Worm (Caenorhabditis elegans) whole organism, young adult: ENCODE measurements around the gene R04E5.7.

Experiments
- B0336.3 ChIP-seq: fragments of 200-800 bp; sonication (Bioruptor generic); IDR thresholded peaks from 2 replicates; pipeline ENCODE4 v1.3.6; 2022; ENCODE audit warnings: missing genetic modification characterization, missing compliant biosample characterization
- C06A6.2 ChIP-seq: fragments of 200-800 bp; sonication (Bioruptor generic); conservative IDR thresholded peaks from 2 replicates; pipeline ENCODE4 v1.3.6; 2022; ENCODE audit warnings: missing genetic modification characterization, missing compliant biosample characterization
- C17E4.6 ChIP-seq: fragments of 200-800 bp; sonication (Bioruptor generic); IDR thresholded peaks from 2 replicates; pipeline ENCODE4 v1.3.6; 2022; ENCODE audit warnings: missing genetic modification reagents, missing genetic modification characterization, missing compliant biosample characterization
- F22D6.2 ChIP-seq: sonication (generic microtip); optimal IDR thresholded peaks from 2 replicates; lab custom pipeline; 2016; ENCODE audit warnings: mild to moderate bottlenecking, missing genetic modification characterization, missing compliant biosample characterization
- F23B12.7 ChIP-seq: sonication (generic microtip); optimal IDR thresholded peaks from 2 replicates; lab custom pipeline; 2017; ENCODE audit warnings: missing genetic modification characterization, mild to moderate bottlenecking, missing compliant biosample characterization, antibody characterized with exemption, moderate library complexity; ENCODE audit not compliant: insufficient read depth
- F33H1.4 ChIP-seq: fragments of 200-800 bp; sonication (Bioruptor generic); IDR thresholded peaks from 2 replicates; pipeline ENCODE4 v1.3.6; 2022; ENCODE audit warnings: missing genetic modification reagents, missing genetic modification characterization, missing compliant biosample characterization
- F39B2.1 ChIP-seq: fragments of 200-800 bp; sonication (Bioruptor generic); IDR thresholded peaks from 2 replicates; pipeline ENCODE4 v1.3.6; 2022; ENCODE audit warnings: missing genetic modification reagents, missing genetic modification characterization, missing compliant biosample characterization
- F52B5.7 ChIP-seq: sonication (generic microtip); optimal IDR thresholded peaks from 2 replicates; lab custom pipeline; 2016; ENCODE audit warnings: mild to moderate bottlenecking, missing genetic modification characterization, missing compliant biosample characterization
- F57C9.4 ChIP-seq: sonication (generic microtip); optimal IDR thresholded peaks from 2 replicates; lab custom pipeline; 2017; ENCODE audit warnings: mild to moderate bottlenecking, missing genetic modification characterization, missing compliant biosample characterization
- K11D2.4 ChIP-seq: fragments of 200-800 bp; sonication (Bioruptor generic); IDR thresholded peaks from 2 replicates; pipeline ENCODE4 v1.3.6; 2022; ENCODE audit warnings: missing genetic modification reagents, missing genetic modification characterization, missing compliant biosample characterization
- T26A5.8 ChIP-seq: sonication (generic microtip); optimal IDR thresholded peaks from 2 replicates; lab custom pipeline; 2016; ENCODE audit warnings: missing genetic modification characterization, missing compliant biosample characterization
- Y56A3A.18 ChIP-seq: fragments of 200-800 bp; sonication (Bioruptor generic); IDR thresholded peaks from 2 replicates; pipeline ENCODE4 v1.3.6; 2022; ENCODE audit warnings: missing genetic modification reagents, missing genetic modification characterization, missing compliant biosample characterization
- Y67H2A.10 ChIP-seq: fragments of 200-800 bp; sonication (Bioruptor generic); conservative IDR thresholded peaks from 2 replicates; pipeline ENCODE4 v1.3.6; 2022; ENCODE audit warnings: missing genetic modification reagents, missing genetic modification characterization, missing compliant biosample characterization
- ZK185.1 ChIP-seq: sonication (generic microtip); optimal IDR thresholded peaks from 2 replicates; lab custom pipeline; 2016; ENCODE audit warnings: mild to moderate bottlenecking, missing genetic modification characterization, missing compliant biosample characterization; ENCODE audit not compliant: poor library complexity, severe bottlenecking
- akir-1 ChIP-seq: fragments of 200-800 bp; sonication (Bioruptor generic); optimal IDR thresholded peaks from 2 replicates; lab custom pipeline; 2018; ENCODE audit warnings: mild to moderate bottlenecking, missing genetic modification characterization, moderate library complexity, missing compliant biosample characterization
- attf-3 ChIP-seq: fragments of 200-800 bp; sonication (Bioruptor generic); conservative IDR thresholded peaks from 2 replicates; pipeline ENCODE4 v1.3.6; 2022; ENCODE audit warnings: missing genetic modification reagents, missing genetic modification characterization, missing compliant biosample characterization
- attf-6 ChIP-seq: fragments of 200-800 bp; sonication (Bioruptor generic); IDR thresholded peaks from 2 replicates; pipeline ENCODE4 v1.3.6; 2022; ENCODE audit warnings: missing genetic modification reagents, missing genetic modification characterization, missing compliant biosample characterization
- ceh-27 ChIP-seq: fragments of 200-800 bp; sonication (Bioruptor generic); optimal IDR thresholded peaks from 2 replicates; lab custom pipeline; 2018; ENCODE audit warnings: mild to moderate bottlenecking, missing genetic modification characterization, moderate library complexity, missing compliant biosample characterization
- ceh-91 ChIP-seq: fragments of 200-800 bp; sonication (Bioruptor generic); IDR thresholded peaks from 2 replicates; pipeline ENCODE4 v1.3.6; 2022; ENCODE audit warnings: missing genetic modification reagents, missing genetic modification characterization, missing compliant biosample characterization
- chd-7 ChIP-seq: sonication (generic microtip); optimal IDR thresholded peaks from 2 replicates; lab custom pipeline; 2016; ENCODE audit warnings: mild to moderate bottlenecking, missing genetic modification characterization, moderate library complexity, missing compliant biosample characterization
- dpff-1 ChIP-seq: sonication (generic microtip); optimal IDR thresholded peaks from 2 replicates; lab custom pipeline; 2017; ENCODE audit warnings: mild to moderate bottlenecking, missing genetic modification characterization, missing compliant biosample characterization
- dpl-1 ChIP-seq: fragments of 150-350 bp; optimal IDR thresholded peaks from 2 replicates; lab custom pipeline; 2014; ENCODE audit warnings: missing biosample characterization, missing genetic modification reagents, missing genetic modification characterization
- egrh-3 ChIP-seq: fragments of 200-800 bp; sonication (Bioruptor generic); IDR thresholded peaks from 2 replicates; pipeline ENCODE4 v1.3.6; 2022; ENCODE audit warnings: missing genetic modification reagents, missing genetic modification characterization, missing compliant biosample characterization
- gei-17 ChIP-seq: fragments of 200-800 bp; sonication (Bioruptor generic); optimal IDR thresholded peaks from 2 replicates; lab custom pipeline; 2018; ENCODE audit warnings: mild to moderate bottlenecking, missing genetic modification characterization, missing compliant biosample characterization
- him-1 ChIP-seq: sonication (generic microtip); optimal IDR thresholded peaks from 2 replicates; lab custom pipeline; 2016; ENCODE audit warnings: missing genotype, missing genetic modification reagents, missing genetic modification characterization, missing compliant biosample characterization
- hlh-12 ChIP-seq: sonication (generic microtip); optimal IDR thresholded peaks from 2 replicates; lab custom pipeline; 2016; ENCODE audit warnings: missing genetic modification characterization, missing compliant biosample characterization
- hmg-1.2 ChIP-seq: fragments of 200-800 bp; sonication (Bioruptor generic); IDR thresholded peaks from 2 replicates; pipeline ENCODE4 v1.3.6; 2022; ENCODE audit warnings: missing genetic modification reagents, missing genetic modification characterization, missing compliant biosample characterization
- hmg-20 ChIP-seq: fragments of 200-800 bp; sonication (Bioruptor generic); IDR thresholded peaks from 2 replicates; pipeline ENCODE4 v1.3.6; 2022; ENCODE audit warnings: missing genetic modification reagents, missing genetic modification characterization, missing compliant biosample characterization
- let-526 ChIP-seq: fragments of 200-800 bp; sonication (Bioruptor generic); IDR thresholded peaks from 2 replicates; pipeline ENCODE4 v1.3.6; 2022; ENCODE audit warnings: missing genetic modification reagents, missing genetic modification characterization, missing compliant biosample characterization
- lin-54 ChIP-seq: fragments of 200-800 bp; sonication (Bioruptor generic); optimal IDR thresholded peaks from 2 replicates; lab custom pipeline; 2018; ENCODE audit warnings: mild to moderate bottlenecking, missing genetic modification characterization, missing compliant biosample characterization
- lsy-27 ChIP-seq: sonication (generic microtip); optimal IDR thresholded peaks from 2 replicates; lab custom pipeline; 2017; ENCODE audit warnings: missing genetic modification characterization, mild to moderate bottlenecking, missing compliant biosample characterization, antibody characterized with exemption, missing genotype, borderline replicate concordance; ENCODE audit not compliant: insufficient read depth
- madf-10 ChIP-seq: sonication (generic microtip); optimal IDR thresholded peaks from 2 replicates; lab custom pipeline; 2016; ENCODE audit warnings: mild to moderate bottlenecking, missing genetic modification characterization, missing compliant biosample characterization
- madf-6 ChIP-seq: fragments of 200-800 bp; sonication (Bioruptor generic); IDR thresholded peaks from 2 replicates; pipeline ENCODE4 v1.3.6; 2022; ENCODE audit warnings: missing genetic modification reagents, missing genetic modification characterization, missing compliant biosample characterization
- mcd-1 ChIP-seq: fragments of 200-800 bp; sonication (Bioruptor generic); IDR thresholded peaks from 2 replicates; pipeline ENCODE4 v1.3.6; 2022; ENCODE audit warnings: missing genetic modification reagents, missing genetic modification characterization, missing compliant biosample characterization
- mel-28 ChIP-seq: sonication (generic microtip); optimal IDR thresholded peaks from 2 replicates; lab custom pipeline; 2016; ENCODE audit warnings: borderline replicate concordance, mild to moderate bottlenecking, missing genetic modification characterization, missing compliant biosample characterization
- mes-4 ChIP-seq: sonication (generic microtip); optimal IDR thresholded peaks from 2 replicates; lab custom pipeline; 2016; ENCODE audit warnings: missing genotype, missing genetic modification characterization, missing compliant biosample characterization
- mxl-1 ChIP-seq: sonication (generic microtip); optimal IDR thresholded peaks from 2 replicates; lab custom pipeline; 2016; ENCODE audit warnings: missing genetic modification characterization, missing compliant biosample characterization
- nfya-2 ChIP-seq: fragments of 200-800 bp; sonication (Bioruptor generic); IDR thresholded peaks from 2 replicates; pipeline ENCODE4 v1.3.6; 2022; ENCODE audit warnings: missing genetic modification reagents, missing genetic modification characterization, missing compliant biosample characterization
- nhr-120 ChIP-seq: fragments of 200-800 bp; sonication (Bioruptor generic); IDR thresholded peaks from 2 replicates; pipeline ENCODE4 v1.3.6; 2022; ENCODE audit warnings: missing genetic modification characterization, missing compliant biosample characterization
- nhr-27 ChIP-seq: fragments of 200-800 bp; sonication (Bioruptor generic); optimal IDR thresholded peaks from 2 replicates; lab custom pipeline; 2018; ENCODE audit warnings: mild to moderate bottlenecking, missing genetic modification characterization, moderate library complexity, missing compliant biosample characterization
- sdz-38 ChIP-seq: sonication (generic microtip); optimal IDR thresholded peaks from 2 replicates; lab custom pipeline; 2016; ENCODE audit warnings: missing genotype, missing genetic modification characterization, missing compliant biosample characterization
- sea-2 ChIP-seq: fragments of 200-800 bp; sonication (Bioruptor generic); IDR thresholded peaks from 2 replicates; pipeline ENCODE4 v1.3.6; 2022; ENCODE audit warnings: missing genetic modification characterization, missing compliant biosample characterization
- tbx-9 ChIP-seq: sonication (generic microtip); optimal IDR thresholded peaks from 2 replicates; lab custom pipeline; 2016; ENCODE audit warnings: borderline replicate concordance, missing genetic modification characterization, inconsistent platforms, missing compliant biosample characterization
- unc-130 ChIP-seq: sonication (generic microtip); optimal IDR thresholded peaks from 2 replicates; lab custom pipeline; 2016; ENCODE audit warnings: missing genetic modification reagents, missing genetic modification characterization, missing compliant biosample characterization
- xnd-1 ChIP-seq: sonication (generic microtip); optimal IDR thresholded peaks from 2 replicates; lab custom pipeline; 2016; ENCODE audit warnings: missing genotype, missing genetic modification reagents, missing genetic modification characterization, missing compliant biosample characterization
- ztf-26 ChIP-seq: sonication (generic microtip); optimal IDR thresholded peaks from 2 replicates; lab custom pipeline; 2017; ENCODE audit warnings: missing genetic modification characterization, missing compliant biosample characterization
- ztf-6 ChIP-seq: fragments of 200-800 bp; sonication (Bioruptor generic); IDR thresholded peaks from 2 replicates; pipeline ENCODE4 v1.3.6; 2022; ENCODE audit warnings: missing genetic modification reagents, missing genetic modification characterization, missing compliant biosample characterization

Gene R04E5.7

ce11 chrX:8838176-8838575 lies 41.1 kb upstream of the R04E5.7 start (continued):
- TF ChIP-seq mxl-1 (tag; lab: Kevin White, UChicago) (peak; percentile 26), ztf-6 (GFP tag; lab: Robert Waterston, UW) (no peak)

- TF ChIP-seq hmg-20 (GFP tag; lab: Robert Waterston, UW) = peak; percentile 89
- peak; percentile 64 for TF ChIP-seq F22D6.2 (tag; lab: Kevin White, UChicago)
- 0 out of 2 replicates have a peak, but pooled peaks have one; percentile 50 for TF ChIP-seq F39B2.1 (GFP tag; lab: Robert Waterston, UW)
- TF ChIP-seq mel-28 = peak; percentile 67
- peak; percentile 79 for TF ChIP-seq lsy-27
- peak; percentile 71 for TF ChIP-seq F57C9.4 (tag; lab: Kevin White, UChicago)
- peak; percentile 71 for TF ChIP-seq C06A6.2 (GFP tag; lab: Robert Waterston, UW)
- no peak for TF ChIP-seq ceh-91 (GFP tag; lab: Robert Waterston, UW)
- TF ChIP-seq Y56A3A.18 (GFP tag; lab: Robert Waterston, UW) = peak; percentile 94
- 0 out of 2 replicates have a peak, but pooled peaks have one; percentile 39 for TF ChIP-seq C17E4.6
- TF ChIP-seq nhr-27 (tag; lab: Kevin White, UChicago) = peak; percentile 80
- no peak for TF ChIP-seq sea-2 (GFP tag; lab: Robert Waterston, UW)
- TF ChIP-seq Y67H2A.10 = peak; percentile 72; the same call in 1 of the 2 replicates
- TF ChIP-seq lin-54 = peak; percentile 68
- no peak; the same call in 1 of the 2 replicates for TF ChIP-seq mcd-1 (GFP tag; lab: Robert Waterston, UW)
- peak; percentile 62 for TF ChIP-seq F23B12.7
- peak; percentile 93 for TF ChIP-seq mes-4 (tag; lab: Kevin White, UChicago)
- peak; percentile 96 for TF ChIP-seq ceh-27 (GFP tag; lab: Kevin White, UChicago)
- TF ChIP-seq unc-130 = peak; percentile 88
- TF ChIP-seq nfya-2 = no peak
- peak; percentile 88 for TF ChIP-seq F52B5.7 (tag; lab: Kevin White, UChicago)
- TF ChIP-seq attf-3 (GFP tag; lab: Robert Waterston, UW) = peak; percentile 68
- TF ChIP-seq egrh-3 (GFP tag; lab: Robert Waterston, UW) = peak; percentile 63; the same call in 1 of the 2 replicates
- TF ChIP-seq K11D2.4 (GFP tag; lab: Robert Waterston, UW) = peak; percentile 89; the same call in 1 of the 2 replicates
- peak; percentile 90 for TF ChIP-seq hmg-1.2
- TF ChIP-seq madf-6 (GFP tag; lab: Robert Waterston, UW) = no peak; the same call in 1 of the 2 replicates
- TF ChIP-seq tbx-9 (tag; lab: Kevin White, UChicago) = no peak
- peak; percentile 88 for TF ChIP-seq madf-10
- peak; percentile 93 for TF ChIP-seq him-1 (tag; lab: Kevin White, UChicago)
- TF ChIP-seq B0336.3 (GFP tag; lab: Robert Waterston, UW) = peak; percentile 90
- no peak for TF ChIP-seq sdz-38 (tag; lab: Kevin White, UChicago)
- TF ChIP-seq ZK185.1 (tag; lab: Kevin White, UChicago) = peak; percentile 95
- peak; percentile 84 for TF ChIP-seq akir-1
- TF ChIP-seq attf-6 (GFP tag; lab: Robert Waterston, UW) = no peak
- TF ChIP-seq gei-17 (GFP tag; lab: Kevin White, UChicago) = peak; percentile 88
- TF ChIP-seq nhr-120 (GFP tag; lab: Robert Waterston, UW) = no peak
- no peak for TF ChIP-seq F33H1.4 (GFP tag; lab: Robert Waterston, UW)
- TF ChIP-seq let-526 = peak; percentile 76; the same call in 1 of the 2 replicates
- TF ChIP-seq dpl-1 = peak; percentile 4
- TF ChIP-seq hlh-12 (tag; lab: Kevin White, UChicago) = peak; percentile 79
- peak; percentile 86 for TF ChIP-seq ztf-26 (tag; lab: Kevin White, UChicago)
- TF ChIP-seq dpff-1 (tag; lab: Kevin White, UChicago) = no peak
- peak; percentile 95 for TF ChIP-seq chd-7
- peak; percentile 92 for TF ChIP-seq T26A5.8 (tag; lab: Kevin White, UChicago)
- no peak for TF ChIP-seq xnd-1 (tag; lab: Kevin White, UChicago)
These were observed 38.9 kb upstream of the R04E5.7 start, which contains the start of gene C28G1.2 for ce11 chrX:8835887-8836348. TSS of gene C28G1.2 (plus strand) at chrX:8836016.
